Fruit fly (Drosophila melanogaster) S2 (cell line): ENCODE data around the gene Or65a.

Experiments used
- CG8478 ChIP-seq: fragments of >200 bp; optimal IDR thresholded peaks from 2 replicates; lab custom pipeline; 2018
- CTCF ChIP-seq, 2 experiments: fragments of >200 bp; optimal IDR thresholded peaks; 2 replicates each; lab custom pipeline; 2018

DNA sequence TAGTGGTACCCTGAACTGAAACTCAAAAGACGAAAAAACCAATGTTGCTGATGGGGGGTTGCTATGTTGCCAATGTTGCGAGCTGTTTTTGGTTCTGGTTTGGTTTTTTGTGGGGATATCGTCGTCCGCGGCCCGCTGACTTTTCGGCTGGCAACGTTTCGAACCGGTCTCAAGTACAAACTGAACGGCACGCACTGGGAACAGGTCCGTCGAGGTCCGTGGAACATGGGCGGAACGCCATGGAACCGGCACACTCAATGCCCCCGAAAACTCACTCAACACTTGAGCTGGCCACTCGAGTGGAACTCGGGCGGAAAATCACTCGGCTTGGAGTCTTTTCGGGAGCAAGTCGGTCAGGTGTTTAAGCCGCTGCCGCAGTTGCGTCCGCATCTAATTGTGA is 31.8 kb downstream of the Or65a start, which contains the start of gene CG13300:
- TF ChIP-seq CG8478 (lab: Kevin White, UChicago) (no peak), CTCF (optimal IDR thresholded peaks at IDR 0.05; lab: Kevin White, UChicago) (no peak)
